Worm (Caenorhabditis elegans): ENCODE results near the gene F58H1.8.

Gene F58H1.8

DNA sequence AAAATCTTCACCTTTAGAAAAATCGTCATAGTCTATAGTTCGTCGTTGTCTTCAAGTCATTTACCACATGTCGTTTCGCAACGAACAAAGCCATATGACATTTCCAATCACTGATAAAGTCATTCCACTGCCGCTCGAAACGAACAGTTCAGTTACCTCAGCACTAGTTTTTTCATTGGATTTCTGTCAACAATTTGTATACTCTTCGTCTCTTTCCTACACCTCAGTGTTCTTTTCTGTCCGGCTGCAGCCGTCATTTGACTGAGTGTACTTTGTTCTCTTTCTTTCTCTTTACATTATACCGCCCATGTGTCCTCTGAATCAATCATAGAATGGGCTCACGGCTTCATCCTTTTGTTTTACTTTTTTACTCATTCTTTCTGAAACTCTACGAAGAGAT lies 13.7 kb upstream of the F58H1.8 start:
- peak in 1 of 3 experiments; percentile 24 for TF ChIP-seq lin-35 (GFP tag; optimal IDR thresholded peaks at IDR 0.05)
- peak; percentile 35; the same call in 1 of the 2 replicates for TF ChIP-seq lin-26 (GFP tag; IDR thresholded peaks at IDR 0.05)
- peak; percentile 17 for TF ChIP-seq repo-1 (tag; optimal IDR thresholded peaks at IDR 0.05)
- no peak for TF ChIP-seq ztf-28 (GFP tag; IDR thresholded peaks at IDR 0.05)
- TF ChIP-seq Y53F4B.3 (GFP tag; IDR thresholded peaks at IDR 0.05) = no peak
- no peak for TF ChIP-seq athp-1 (tag; optimal IDR thresholded peaks at IDR 0.05)
- peak; percentile 40 for TF ChIP-seq attf-5 (GFP tag; optimal IDR thresholded peaks at IDR 0.05)
- TF ChIP-seq B0336.3 (GFP tag; IDR thresholded peaks at IDR 0.05) = peak; percentile 10; the same call in 1 of the 2 replicates
- peak; percentile 69 for TF ChIP-seq unc-62 (GFP tag; optimal IDR thresholded peaks at IDR 0.05)
- TF ChIP-seq nhr-80 (tag; optimal IDR thresholded peaks at IDR 0.05) = peak; percentile 82
- no peak for TF ChIP-seq ets-4 (GFP tag; optimal IDR thresholded peaks at IDR 0.05)
- peak; percentile 40 to 43 for TF ChIP-seq let-607 (tag; optimal IDR thresholded peaks at IDR 0.05)
- peak; percentile 26 for TF ChIP-seq tbp1 (GFP tag; optimal IDR thresholded peaks at IDR 0.05)
- TF ChIP-seq lin-40 (tag; optimal IDR thresholded peaks at IDR 0.05) = peak; percentile 27
- TF ChIP-seq mes-4 (tag; optimal IDR thresholded peaks at IDR 0.05) = no peak
- peak; percentile 56 for TF ChIP-seq K12H6.12 (tag; optimal IDR thresholded peaks at IDR 0.05)
- no peak for TF ChIP-seq snpc-4 (GFP tag; optimal IDR thresholded peaks at IDR 0.05)
- peak in 2 of 4 experiments; percentile 27 to 43 for TF ChIP-seq snpc-4 (tag; optimal IDR thresholded peaks at IDR 0.05)
- peak; percentile 17 for TF ChIP-seq ZK185.1 (tag; optimal IDR thresholded peaks at IDR 0.05; ENCODE audit: poor library complexity, severe bottlenecking)
- peak; percentile 76; the same call in 1 of the 2 replicates for TF ChIP-seq cebp-1 (GFP tag; IDR thresholded peaks at IDR 0.05)
- TF ChIP-seq cebp-1 (tag; optimal IDR thresholded peaks at IDR 0.05) = peak; percentile 86

DNA sequence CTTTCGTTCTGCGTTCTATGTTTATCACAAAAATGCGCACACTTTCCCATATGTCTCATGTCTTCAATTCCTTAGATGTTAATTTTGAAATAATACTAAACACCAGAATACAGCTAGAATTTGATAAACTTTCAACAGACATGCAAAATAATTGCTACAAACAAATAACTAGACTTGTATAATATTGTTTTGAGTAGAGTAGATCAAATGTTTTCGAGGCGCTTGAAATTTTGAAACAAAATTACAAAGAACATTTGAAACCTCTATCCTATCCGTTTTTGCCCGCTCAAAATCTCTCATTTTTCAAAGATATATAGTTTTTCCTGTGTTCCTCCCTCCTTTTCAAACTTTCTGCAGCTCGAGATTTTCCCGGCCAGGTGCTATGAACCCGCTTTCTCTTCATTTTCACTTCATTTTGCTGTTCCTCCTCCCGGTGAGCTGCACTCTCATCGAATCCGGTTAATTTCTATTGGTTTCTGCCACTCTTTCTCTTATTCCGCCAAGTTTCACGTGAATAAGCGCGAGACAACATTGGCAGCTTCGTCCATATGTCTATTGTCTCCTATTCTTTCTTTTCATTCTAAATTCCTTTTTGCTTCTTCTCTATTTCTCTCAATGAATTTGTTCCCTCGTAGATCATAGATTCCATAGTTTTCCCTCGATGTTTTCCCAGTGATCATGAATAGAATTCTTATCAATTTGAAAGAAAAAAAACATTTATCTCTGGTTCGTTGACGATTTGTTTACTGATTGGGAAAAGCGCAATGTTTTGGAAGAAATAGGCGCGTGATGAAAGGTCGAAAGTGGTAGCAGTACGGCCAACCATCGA lies 13.0 kb upstream of the F58H1.8 start:
- no peak for TF ChIP-seq F57A8.1 (GFP tag; optimal IDR thresholded peaks at IDR 0.05)
- TF ChIP-seq hsf-1 (GFP tag; IDR thresholded peaks at IDR 0.05) = 0 out of 2 replicates have a peak, but pooled peaks have one; percentile 30
- peak; percentile 43 for TF ChIP-seq chd-7 (tag; optimal IDR thresholded peaks at IDR 0.05)
- no peak for TF ChIP-seq C17E4.6 (GFP tag; IDR thresholded peaks at IDR 0.05)
- 0 out of 2 replicates have a peak, but pooled peaks have one; percentile 27 for TF ChIP-seq ztf-25 (GFP tag; IDR thresholded peaks at IDR 0.05)
- peak; percentile 8 for TF ChIP-seq dpl-1 (GFP tag; optimal IDR thresholded peaks at IDR 0.05)
- peak; percentile 81 for TF ChIP-seq madf-8 (GFP tag; conservative IDR thresholded peaks at IDR 0.05)
- no peak for TF ChIP-seq pbrm-1 (GFP tag; IDR thresholded peaks at IDR 0.05)
- TF ChIP-seq B0035.1 (tag; optimal IDR thresholded peaks at IDR 0.05) = no peak
- TF ChIP-seq rec-8 (tag; optimal IDR thresholded peaks at IDR 0.05) = no peak
- 0 out of 2 replicates have a peak, but pooled peaks have one; percentile 21 for TF ChIP-seq F33H1.4 (GFP tag; IDR thresholded peaks at IDR 0.05)
- peak; percentile 48; the same call in 1 of the 2 replicates for TF ChIP-seq zfh-2 (GFP tag; conservative IDR thresholded peaks at IDR 0.05)
- no peak for TF ChIP-seq cebp-1 (GFP tag; IDR thresholded peaks at IDR 0.05)
- peak; percentile 36 for TF ChIP-seq cebp-1 (tag; optimal IDR thresholded peaks at IDR 0.05)
- peak; percentile 79 for TF ChIP-seq xnd-1 (tag; optimal IDR thresholded peaks at IDR 0.05)
- no peak for TF ChIP-seq dpff-1 (tag; optimal IDR thresholded peaks at IDR 0.05)
- no peak for TF ChIP-seq T26A5.8 (tag; optimal IDR thresholded peaks at IDR 0.05)
- peak; percentile 3 for TF ChIP-seq atf-7 (tag; optimal IDR thresholded peaks at IDR 0.05)
- TF ChIP-seq lin-40 (tag; optimal IDR thresholded peaks at IDR 0.05) = peak; percentile 1
- TF ChIP-seq F39B2.1 (GFP tag; IDR thresholded peaks at IDR 0.05) = no peak
- TF ChIP-seq Y79H2A.3 (GFP tag; conservative IDR thresholded peaks at IDR 0.05) = no peak
- peak; percentile 48 for TF ChIP-seq somi-1 (GFP tag; optimal IDR thresholded peaks at IDR 0.05)
- TF ChIP-seq efl-1 (GFP tag; optimal IDR thresholded peaks at IDR 0.05) = peak; percentile 52
- no peak for TF ChIP-seq ztf-6 (GFP tag; IDR thresholded peaks at IDR 0.05)
- TF ChIP-seq nhr-90 (tag; optimal IDR thresholded peaks at IDR 0.05) = no peak
- 0 out of 2 replicates have a peak, but pooled peaks have one; percentile 48 for TF ChIP-seq K11D2.4 (GFP tag; IDR thresholded peaks at IDR 0.05)
- peak; percentile 93 for TF ChIP-seq madf-6 (GFP tag; IDR thresholded peaks at IDR 0.05)
